Worm (Caenorhabditis elegans): ENCODE data around the gene R05A10.3.

R05A10.3 gene

DNA sequence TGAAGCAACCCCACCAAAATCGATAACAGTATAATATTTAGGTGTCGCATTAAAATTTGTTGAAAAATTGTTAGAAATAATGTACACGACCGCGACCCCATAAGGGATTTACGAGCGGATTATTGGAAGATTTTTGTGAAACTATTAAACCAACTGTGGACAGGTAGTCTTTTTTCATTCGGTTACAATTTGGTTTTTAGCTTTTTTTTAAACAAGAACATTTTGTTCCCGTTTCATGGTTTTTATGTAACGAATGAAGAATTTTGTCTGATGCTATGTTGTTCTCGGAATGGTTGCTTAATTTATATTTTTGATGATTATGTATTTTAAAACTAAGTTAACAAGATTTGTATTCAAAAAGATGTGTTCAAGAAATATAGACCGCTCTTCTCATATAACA lies at the start of gene R05A10.3:
Gene R05A10.3 (minus strand): TSS at position 101 of the 400 bp plus-strand sequence.
- TF ChIP-seq ztf-29 (GFP tag; IDR thresholded peaks at IDR 0.05) (no peak), klf-2 (GFP tag; conservative IDR thresholded peaks at IDR 0.05) (no peak), med-1 (GFP tag; optimal IDR thresholded peaks at IDR 0.05; ENCODE audit: insufficient read depth) (no peak), ztf-23 (GFP tag; IDR thresholded peaks at IDR 0.05) (no peak), T22C8.4 (GFP tag; IDR thresholded peaks at IDR 0.05) (no peak), tab-1 (GFP tag; IDR thresholded peaks at IDR 0.05) (no peak), flt-1 (GFP tag; IDR thresholded peaks at IDR 0.05) (no peak), ref-1 (GFP tag; conservative IDR thresholded peaks at IDR 0.05) (no peak), cog-1 (tag; optimal IDR thresholded peaks at IDR 0.05) (no peak)

DNA sequence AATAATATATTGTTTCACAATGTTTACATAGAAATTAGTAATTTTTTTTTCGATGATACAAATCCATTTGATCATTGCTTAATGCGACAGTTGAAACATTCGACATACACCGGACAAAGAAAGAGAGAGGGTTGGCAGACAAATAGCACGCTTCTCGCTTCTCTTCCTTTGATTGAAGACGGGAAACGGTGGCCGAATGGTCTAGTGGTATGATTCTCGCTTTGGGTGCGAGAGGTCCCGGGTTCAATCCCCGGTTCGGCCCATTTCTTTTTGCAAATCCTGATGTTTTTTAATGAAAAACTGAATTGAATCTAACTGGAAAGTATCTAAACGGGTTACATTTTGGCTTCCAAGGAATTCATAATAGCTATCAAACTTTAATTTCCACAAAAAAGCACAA lies 48.6 kb upstream of the R05A10.3 start:
- 0 out of 2 replicates have a peak, but pooled peaks have one; percentile 37 for TF ChIP-seq ref-1 (GFP tag; conservative IDR thresholded peaks at IDR 0.05)
- TF ChIP-seq klf-2 (GFP tag; conservative IDR thresholded peaks at IDR 0.05): 0 out of 2 replicates have a peak, but pooled peaks have one; percentile 46
- no peak for TF ChIP-seq ztf-29 (GFP tag; IDR thresholded peaks at IDR 0.05)
- peak; percentile 71 for TF ChIP-seq ztf-23 (GFP tag; IDR thresholded peaks at IDR 0.05)

DNA sequence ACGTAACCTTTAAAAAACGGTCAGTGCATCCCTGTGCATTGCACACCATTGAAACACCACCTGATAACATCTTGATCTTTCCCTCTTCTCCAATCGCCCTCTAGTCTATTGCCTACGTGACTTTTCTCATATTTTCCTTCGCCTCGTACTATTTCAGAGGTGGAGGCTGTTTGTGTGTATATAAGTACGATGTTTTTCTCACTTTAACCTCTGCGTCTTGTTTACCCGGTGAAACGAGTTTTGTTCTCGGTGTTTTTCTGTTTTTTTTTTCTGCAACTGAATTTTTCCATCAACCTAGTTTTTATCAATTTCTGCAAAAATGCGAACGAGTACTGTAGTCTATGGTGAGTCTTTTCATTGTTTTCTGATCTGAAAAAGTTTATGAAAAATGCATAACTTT lies 43.4 kb upstream of the R05A10.3 start, which contains the start of gene sqrd-1:
Gene sqrd-1 (plus strand): TSS at position 158 of the 400 bp plus-strand sequence.
- TF ChIP-seq flt-1 (GFP tag; IDR thresholded peaks at IDR 0.05): 0 out of 2 replicates have a peak, but pooled peaks have one; percentile 14
- TF ChIP-seq T22C8.4 (GFP tag; IDR thresholded peaks at IDR 0.05): no peak

DNA sequence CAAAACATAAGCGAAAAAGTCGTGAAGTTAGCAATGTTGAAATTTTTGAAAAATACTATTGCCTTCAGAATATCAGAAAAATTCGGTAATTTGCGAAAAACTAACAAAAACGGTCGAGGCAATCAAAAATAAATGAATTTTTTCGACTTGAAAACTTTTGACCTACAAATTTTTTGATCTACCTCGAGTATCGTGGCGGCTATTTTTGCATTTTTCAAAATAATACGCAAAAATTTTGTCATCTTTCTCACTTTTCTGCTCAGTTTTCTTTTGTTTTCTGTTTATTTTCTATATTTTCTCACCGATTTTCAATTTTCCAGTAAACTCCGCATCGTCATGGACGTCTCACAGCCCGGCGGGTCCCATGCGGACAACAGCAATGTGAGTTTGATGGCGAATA lies 39.5 kb upstream of the R05A10.3 start:
- TF ChIP-seq T22C8.4 (GFP tag; IDR thresholded peaks at IDR 0.05) (no peak), ref-1 (GFP tag; conservative IDR thresholded peaks at IDR 0.05) (no peak), cog-1 (tag; optimal IDR thresholded peaks at IDR 0.05) (no peak), ztf-23 (GFP tag; IDR thresholded peaks at IDR 0.05) (no peak), med-1 (GFP tag; optimal IDR thresholded peaks at IDR 0.05; ENCODE audit: insufficient read depth) (no peak), flt-1 (GFP tag; IDR thresholded peaks at IDR 0.05) (no peak), klf-2 (GFP tag; conservative IDR thresholded peaks at IDR 0.05) (no peak), ztf-29 (GFP tag; IDR thresholded peaks at IDR 0.05) (no peak), tab-1 (GFP tag; IDR thresholded peaks at IDR 0.05) (no peak)

DNA sequence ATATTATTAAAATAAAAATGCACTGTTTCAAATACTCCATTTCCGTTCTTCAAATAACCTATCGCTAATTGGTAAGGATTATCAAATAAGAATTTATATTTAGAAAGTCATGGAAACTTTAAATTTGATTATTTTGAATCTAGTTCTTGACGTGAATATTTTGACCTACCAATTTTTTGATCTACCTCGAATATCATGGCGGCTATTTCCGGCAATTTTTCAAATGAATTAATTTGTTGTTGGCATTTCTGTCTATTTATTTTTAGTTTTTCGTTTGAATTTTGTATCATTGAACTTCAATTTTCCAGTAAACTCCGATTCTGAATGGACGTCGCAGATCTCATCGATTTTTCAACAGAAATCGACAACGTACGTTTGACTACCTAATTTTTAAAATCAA lies 26.9 kb upstream of the R05A10.3 start, which contains the start of gene F02H6.3:
Gene F02H6.3 (plus strand): TSS at position 266 of the 400 bp plus-strand sequence.
- TF ChIP-seq med-1 (GFP tag; optimal IDR thresholded peaks at IDR 0.05; ENCODE audit: insufficient read depth) (no peak), klf-2 (GFP tag; conservative IDR thresholded peaks at IDR 0.05) (no peak), cog-1 (tag; optimal IDR thresholded peaks at IDR 0.05) (no peak), ztf-29 (GFP tag; IDR thresholded peaks at IDR 0.05) (no peak), flt-1 (GFP tag; IDR thresholded peaks at IDR 0.05) (no peak), ref-1 (GFP tag; conservative IDR thresholded peaks at IDR 0.05) (no peak), tab-1 (GFP tag; IDR thresholded peaks at IDR 0.05) (no peak), ztf-23 (GFP tag; IDR thresholded peaks at IDR 0.05) (no peak), T22C8.4 (GFP tag; IDR thresholded peaks at IDR 0.05) (no peak)

DNA sequence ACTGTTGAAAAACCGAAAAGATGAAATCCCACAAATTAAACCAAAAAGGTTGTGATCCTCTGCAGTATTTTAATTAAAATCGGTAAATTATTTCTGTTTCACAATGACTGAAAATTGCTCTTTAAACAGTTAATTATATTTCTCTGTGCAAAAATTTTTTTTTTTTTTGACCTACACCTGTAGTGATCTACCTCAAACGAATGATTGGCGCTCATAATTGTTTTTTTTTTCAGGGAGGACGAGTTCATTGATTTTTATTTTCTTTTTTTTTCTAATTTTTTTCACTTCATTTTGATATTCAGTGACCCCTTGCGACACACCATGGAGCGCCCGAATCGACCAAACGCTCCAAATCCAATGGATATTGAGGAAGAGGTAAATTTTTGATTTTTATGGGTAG lies 19.9 kb upstream of the R05A10.3 start, which contains the start of gene F02H6.2:
Gene F02H6.2 (plus strand): TSS at position 301 of the 400 bp plus-strand sequence.
- TF ChIP-seq med-1 (GFP tag; optimal IDR thresholded peaks at IDR 0.05; ENCODE audit: insufficient read depth): no peak
- no peak for TF ChIP-seq tab-1 (GFP tag; IDR thresholded peaks at IDR 0.05)
- no peak for TF ChIP-seq T22C8.4 (GFP tag; IDR thresholded peaks at IDR 0.05)
- TF ChIP-seq cog-1 (tag; optimal IDR thresholded peaks at IDR 0.05): no peak
- TF ChIP-seq klf-2 (GFP tag; conservative IDR thresholded peaks at IDR 0.05): no peak
- no peak for TF ChIP-seq ztf-29 (GFP tag; IDR thresholded peaks at IDR 0.05)
- TF ChIP-seq flt-1 (GFP tag; IDR thresholded peaks at IDR 0.05): no peak
- no peak for TF ChIP-seq ztf-23 (GFP tag; IDR thresholded peaks at IDR 0.05)
- TF ChIP-seq ref-1 (GFP tag; conservative IDR thresholded peaks at IDR 0.05): no peak

DNA sequence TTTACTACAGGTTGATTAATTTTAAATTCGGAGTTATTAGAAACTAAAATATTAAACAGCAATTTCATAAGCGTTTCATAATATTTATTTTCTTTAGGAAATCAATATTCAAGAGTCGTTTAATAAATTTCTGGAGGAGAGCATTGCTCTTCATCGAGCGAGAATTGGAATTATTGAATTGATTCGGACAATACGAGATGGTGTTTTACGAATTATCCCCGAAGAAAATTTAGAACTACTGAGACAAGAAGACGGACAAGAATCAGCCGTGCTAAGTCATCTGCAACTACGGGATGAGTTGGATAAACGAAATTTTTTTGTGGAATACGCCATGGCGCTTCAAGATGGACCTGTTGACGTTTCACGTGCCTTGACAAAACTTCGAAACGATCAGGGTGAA lies 18.0 kb upstream of the R05A10.3 start:
- no peak for TF ChIP-seq ztf-23 (GFP tag; IDR thresholded peaks at IDR 0.05)
- no peak for TF ChIP-seq tab-1 (GFP tag; IDR thresholded peaks at IDR 0.05)
- TF ChIP-seq med-1 (GFP tag; optimal IDR thresholded peaks at IDR 0.05; ENCODE audit: insufficient read depth): no peak
- no peak for TF ChIP-seq flt-1 (GFP tag; IDR thresholded peaks at IDR 0.05)
- TF ChIP-seq klf-2 (GFP tag; conservative IDR thresholded peaks at IDR 0.05): no peak

DNA sequence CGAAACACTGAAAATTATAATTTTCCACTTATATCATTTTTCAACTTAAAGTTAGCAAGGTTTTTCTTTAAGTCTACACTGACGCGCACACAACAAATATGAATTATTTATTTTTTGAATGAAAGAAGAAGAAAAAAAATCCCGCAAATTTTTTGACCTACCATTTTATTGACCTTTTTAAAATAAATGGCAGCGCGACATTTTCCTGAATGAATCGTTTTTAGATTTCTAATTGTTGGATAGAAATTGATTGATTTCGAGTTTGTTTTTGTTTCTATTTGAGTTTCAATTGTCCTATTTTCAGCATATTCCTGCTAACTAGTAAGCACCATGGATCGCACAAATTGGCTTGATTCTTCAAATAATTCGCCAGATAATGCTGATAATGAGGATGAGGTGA lies 16.9 kb upstream of the R05A10.3 start, which contains the start of gene K01G12.3:
Gene K01G12.3 (plus strand): TSS at position 301 of the 400 bp plus-strand sequence.
- TF ChIP-seq ref-1 (GFP tag; conservative IDR thresholded peaks at IDR 0.05): no peak
- no peak for TF ChIP-seq ztf-23 (GFP tag; IDR thresholded peaks at IDR 0.05)
- TF ChIP-seq ztf-29 (GFP tag; IDR thresholded peaks at IDR 0.05): no peak
- no peak for TF ChIP-seq cog-1 (tag; optimal IDR thresholded peaks at IDR 0.05)
- no peak for TF ChIP-seq med-1 (GFP tag; optimal IDR thresholded peaks at IDR 0.05; ENCODE audit: insufficient read depth)
- no peak for TF ChIP-seq flt-1 (GFP tag; IDR thresholded peaks at IDR 0.05)
- TF ChIP-seq T22C8.4 (GFP tag; IDR thresholded peaks at IDR 0.05): no peak
- TF ChIP-seq tab-1 (GFP tag; IDR thresholded peaks at IDR 0.05): no peak

DNA sequence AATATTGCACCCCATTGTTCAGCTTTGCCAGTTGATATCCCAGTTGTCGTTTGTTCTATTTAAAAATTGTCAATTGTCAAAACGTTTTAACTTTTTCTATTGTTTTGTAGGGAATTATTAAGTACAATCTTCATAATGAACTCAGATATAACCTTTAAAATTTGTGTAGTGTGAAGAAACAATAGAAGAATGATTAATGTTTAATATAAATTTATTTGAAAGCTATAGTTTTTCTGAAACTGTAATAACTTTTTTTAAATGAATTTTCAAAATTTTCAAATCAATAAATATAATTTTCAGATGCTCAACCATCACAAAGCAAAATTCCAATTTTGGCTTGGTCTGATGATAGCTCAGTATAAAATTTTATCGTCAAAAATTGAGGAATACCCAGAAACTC lies 15.6 kb upstream of the R05A10.3 start, which contains the start of gene K01G12.22:
Gene K01G12.22 (plus strand): TSS at position 301 of the 400 bp plus-strand sequence.
- TF ChIP-seq ztf-29 (GFP tag; IDR thresholded peaks at IDR 0.05) (no peak), cog-1 (tag; optimal IDR thresholded peaks at IDR 0.05) (no peak), tab-1 (GFP tag; IDR thresholded peaks at IDR 0.05) (no peak), klf-2 (GFP tag; conservative IDR thresholded peaks at IDR 0.05) (no peak), ref-1 (GFP tag; conservative IDR thresholded peaks at IDR 0.05) (no peak), T22C8.4 (GFP tag; IDR thresholded peaks at IDR 0.05) (no peak), ztf-23 (GFP tag; IDR thresholded peaks at IDR 0.05) (no peak)

DNA sequence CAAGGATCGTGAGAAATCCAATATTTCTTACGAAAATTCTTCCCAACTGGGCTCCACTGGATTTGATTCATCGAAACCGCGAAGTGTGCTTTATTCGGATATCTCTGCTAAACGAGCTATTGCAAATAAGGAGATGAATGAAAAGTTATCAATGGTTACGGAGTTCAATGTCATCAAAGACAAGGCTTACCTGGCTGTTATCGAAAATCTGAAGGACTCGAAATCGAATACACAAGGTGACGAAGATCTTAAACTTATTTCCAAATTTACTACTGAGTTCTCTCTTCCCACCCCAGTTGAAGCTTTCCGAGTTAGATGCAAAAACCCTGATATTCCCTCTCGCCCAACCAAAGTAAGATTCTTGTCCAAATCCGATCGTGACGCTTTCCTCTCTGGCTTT lies 10.0 kb upstream of the R05A10.3 start:
- TF ChIP-seq klf-2 (GFP tag; conservative IDR thresholded peaks at IDR 0.05) (no peak), ztf-23 (GFP tag; IDR thresholded peaks at IDR 0.05) (no peak), ztf-29 (GFP tag; IDR thresholded peaks at IDR 0.05) (no peak), tab-1 (GFP tag; IDR thresholded peaks at IDR 0.05) (no peak), cog-1 (tag; optimal IDR thresholded peaks at IDR 0.05) (no peak), ref-1 (GFP tag; conservative IDR thresholded peaks at IDR 0.05) (no peak), med-1 (GFP tag; optimal IDR thresholded peaks at IDR 0.05; ENCODE audit: insufficient read depth) (no peak), flt-1 (GFP tag; IDR thresholded peaks at IDR 0.05) (no peak), T22C8.4 (GFP tag; IDR thresholded peaks at IDR 0.05) (no peak)

Data from whole organism, midembryonic.